Fruit fly (Drosophila melanogaster): ENCODE measurements around the gene Tango14.

Tango14 gene

DNA sequence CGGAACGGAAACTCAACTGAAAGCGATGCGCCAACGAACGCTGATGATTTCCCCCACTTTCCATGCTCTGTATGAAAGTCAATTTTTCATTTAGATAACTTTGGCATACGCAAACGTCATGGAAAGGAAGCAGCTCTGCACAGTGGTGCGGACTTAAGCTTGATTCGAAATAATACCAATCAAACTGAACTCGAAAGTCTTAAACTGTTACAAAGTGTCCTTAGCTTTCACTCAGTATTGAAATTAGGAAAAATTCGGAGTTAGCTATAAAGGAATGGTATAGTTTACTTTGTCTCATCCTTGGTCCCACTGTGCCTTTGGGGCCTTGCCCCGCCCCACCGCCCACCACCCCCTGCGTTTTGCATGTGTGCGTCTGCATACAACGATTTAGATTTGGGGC is 49.0 kb downstream of the Tango14 start (continued):
- no peak for TF ChIP-seq HLH54F (GFP tag; optimal IDR thresholded peaks at IDR 0.05)
- TF ChIP-seq Bteb2 (GFP tag; optimal IDR thresholded peaks at IDR 0.05): no peak
- TF ChIP-seq Mad (GFP tag; optimal IDR thresholded peaks at IDR 0.05): no peak
- TF ChIP-seq crc (GFP tag; optimal IDR thresholded peaks at IDR 0.05): no peak
- peak; percentile 59; the same call in 1 of the 2 replicates for TF ChIP-seq H2.0 (GFP tag; IDR thresholded peaks at IDR 0.05)
- TF ChIP-seq CkIIα-i1 (GFP tag; IDR thresholded peaks at IDR 0.05): 0 out of 2 replicates have a peak, but pooled peaks have one; percentile 20
- peak; percentile 75 for TF ChIP-seq CG15269 (tag; optimal IDR thresholded peaks at IDR 0.05)
- no peak for TF ChIP-seq CG34376 (GFP tag; optimal IDR thresholded peaks at IDR 0.05)
- peak in 1 of 2 experiments; percentile 49 for TF ChIP-seq Hr51 (GFP tag; optimal IDR thresholded peaks at IDR 0.05)
- peak; percentile 32 for TF ChIP-seq CG6854 (GFP tag; optimal IDR thresholded peaks at IDR 0.05)
- peak; percentile 30; the same call in 1 of the 2 replicates for TF ChIP-seq CG31441 (GFP tag; IDR thresholded peaks at IDR 0.05)
- TF ChIP-seq ham (GFP tag; IDR thresholded peaks at IDR 0.05): no peak
- no peak for TF ChIP-seq CG10543 (GFP tag; optimal IDR thresholded peaks at IDR 0.05)
- TF ChIP-seq CG43689 (GFP tag; IDR thresholded peaks at IDR 0.05): 0 out of 2 replicates have a peak, but pooled peaks have one; percentile 18
- TF ChIP-seq gce (GFP tag; IDR thresholded peaks at IDR 0.05): 0 out of 3 replicates have a peak, but pooled peaks have one; percentile 36
- TF ChIP-seq CG30403 (GFP tag; optimal IDR thresholded peaks at IDR 0.05): peak; percentile 31
- peak; percentile 45 for TF ChIP-seq HHEX (GFP tag; optimal IDR thresholded peaks at IDR 0.05)
- TF ChIP-seq CG32532 (GFP tag; IDR thresholded peaks at IDR 0.05): peak; percentile 74
- TF ChIP-seq tna (GFP tag; IDR thresholded peaks at IDR 0.05; ENCODE audit: partially characterized antibody): no peak
- TF ChIP-seq CG11696 (GFP tag; IDR thresholded peaks at IDR 0.05): peak; percentile 58; the same call in 1 of the 2 replicates
- peak in 1 of 2 experiments; percentile 20 for TF ChIP-seq Pdp1 (GFP tag; optimal IDR thresholded peaks at IDR 0.05)
- no peak for TF ChIP-seq Nf-YC (tag; optimal IDR thresholded peaks at IDR 0.05)
- no peak for TF ChIP-seq lov (optimal IDR thresholded peaks at IDR 0.05)
- TF ChIP-seq lov (GFP tag; IDR thresholded peaks at IDR 0.05): 0 out of 3 replicates have a peak, but pooled peaks have one; percentile 25
- no peak for TF ChIP-seq usp (GFP tag; optimal IDR thresholded peaks at IDR 0.05)
- peak; percentile 70 for TF ChIP-seq ken (GFP tag; IDR thresholded peaks at IDR 0.05)
- no peak for TF ChIP-seq CG10321 (GFP tag; IDR thresholded peaks at IDR 0.05)
- TF ChIP-seq CG1832 (GFP tag; optimal IDR thresholded peaks at IDR 0.05): no peak
- TF ChIP-seq chm (GFP tag; IDR thresholded peaks at IDR 0.05): no peak
- TF ChIP-seq CoRest (tag; optimal IDR thresholded peaks at IDR 0.05): peak; percentile 36
- TF ChIP-seq CG12942 (GFP tag; optimal IDR thresholded peaks at IDR 0.05): peak; percentile 10
- TF ChIP-seq sr (GFP tag; IDR thresholded peaks at IDR 0.05): no peak
- TF ChIP-seq amos (GFP tag; IDR thresholded peaks at IDR 0.05; ENCODE audit: partially characterized antibody): no peak
- TF ChIP-seq sug (tag; optimal IDR thresholded peaks at IDR 0.05): peak; percentile 36
- TF ChIP-seq CG15696 (tag; optimal IDR thresholded peaks at IDR 0.05): no peak
- TF ChIP-seq CG12236 (GFP tag; optimal IDR thresholded peaks at IDR 0.05): no peak
- no peak for TF ChIP-seq CG10979 (tag; optimal IDR thresholded peaks at IDR 0.05)
- peak; percentile 54 for TF ChIP-seq CG10209 (GFP tag; optimal IDR thresholded peaks at IDR 0.05)
- peak; percentile 44 for TF ChIP-seq CG9817 (tag; optimal IDR thresholded peaks at IDR 0.05)
- no peak for TF ChIP-seq sd (tag; optimal IDR thresholded peaks at IDR 0.05)
- peak; percentile 49; the same call in 2 of the 3 replicates for TF ChIP-seq ase (GFP tag; IDR thresholded peaks at IDR 0.05)
- peak; percentile 24; the same call in 1 of the 2 replicates for TF ChIP-seq Dip2 (GFP tag; IDR thresholded peaks at IDR 0.05)
- TF ChIP-seq so (GFP tag; IDR thresholded peaks at IDR 0.05): peak; percentile 75
- no peak for TF ChIP-seq Dll (GFP tag; IDR thresholded peaks at IDR 0.05; ENCODE audit: partially characterized antibody)
- TF ChIP-seq CG12071 (GFP tag; optimal IDR thresholded peaks at IDR 0.05): peak; percentile 16
- no peak; the same call in 1 of the 2 replicates for TF ChIP-seq CG4730 (GFP tag; IDR thresholded peaks at IDR 0.05)
- no peak for TF ChIP-seq Atf3 (GFP tag; optimal IDR thresholded peaks at IDR 0.05)
- peak; percentile 38 for TF ChIP-seq bcd (GFP tag; optimal IDR thresholded peaks at IDR 0.05)
- no peak for TF ChIP-seq CG10431 (GFP tag; optimal IDR thresholded peaks at IDR 0.05)
- TF ChIP-seq Poxn (GFP tag; IDR thresholded peaks at IDR 0.05): peak; percentile 9; the same call in 1 of the 2 replicates
- TF ChIP-seq CG11093 (GFP tag; IDR thresholded peaks at IDR 0.05): peak; percentile 51; the same call in 1 of the 3 replicates
